Worm (Caenorhabditis elegans) whole organism, L4/young adult: ENCODE results near the gene str-254.

ENCODE experiments used
- W03F9.2 ChIP-seq: fragments of 150-350 bp; optimal IDR thresholded peaks from 2 replicates; lab custom pipeline; 2014; ENCODE audit warnings: missing biosample characterization, missing genetic modification characterization
- dao-5 ChIP-seq: sonication (generic microtip); optimal IDR thresholded peaks from 2 replicates; lab custom pipeline; 2016; ENCODE audit warnings: missing genotype, missing genetic modification characterization, moderate library complexity, missing compliant biosample characterization
- him-1 ChIP-seq: sonication (generic microtip); optimal IDR thresholded peaks from 2 replicates; lab custom pipeline; 2016; ENCODE audit warnings: missing genotype, missing genetic modification reagents, missing genetic modification characterization, missing compliant biosample characterization

DNA sequence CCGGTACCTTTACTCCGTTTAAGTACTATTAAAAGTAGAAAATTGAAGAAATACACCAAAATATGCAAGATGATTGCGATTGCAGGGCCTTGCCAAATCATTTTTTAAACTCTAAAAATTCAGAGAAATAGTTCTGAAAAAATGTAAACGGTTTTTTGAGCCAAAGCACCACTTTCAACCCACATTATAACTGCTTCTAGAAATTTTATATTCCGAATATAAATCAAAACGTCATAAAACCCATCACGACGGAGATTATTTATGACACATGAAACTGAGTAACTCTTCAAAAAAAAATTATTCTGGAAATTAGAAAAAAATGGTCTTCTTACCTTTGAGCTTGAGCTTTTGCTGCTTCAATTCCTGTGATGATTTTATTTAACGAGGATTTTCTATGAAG lies 39.0 kb downstream of the str-254 start, which contains the start of gene srxa-16:
- TF ChIP-seq dao-5 (tag; lab: Kevin White, UChicago) (no peak), him-1 (tag; lab: Kevin White, UChicago) (no peak), W03F9.2 (tag; lab: Kevin White, UChicago) (no peak)
